Worm (Caenorhabditis elegans) whole organism, young adult: ENCODE measurements around the gene bus-17.

Experiments
- B0035.1 ChIP-seq: sonication (generic microtip); optimal IDR thresholded peaks from 2 replicates; lab custom pipeline; 2016; ENCODE audit warnings: missing genetic modification characterization, mild to moderate bottlenecking, missing compliant biosample characterization, missing genotype, missing genetic modification reagents
- B0336.3 ChIP-seq: fragments of 200-800 bp; sonication (Bioruptor generic); IDR thresholded peaks from 2 replicates; pipeline ENCODE4 v1.3.6; 2022; ENCODE audit warnings: missing genetic modification characterization, missing compliant biosample characterization
- F55B11.4 ChIP-seq: sonication (generic microtip); optimal IDR thresholded peaks from 2 replicates; lab custom pipeline; 2016; ENCODE audit warnings: missing compliant biosample characterization, missing genetic modification characterization, borderline replicate concordance; ENCODE audit not compliant: insufficient read depth
- T07F8.4 ChIP-seq: sonication (generic microtip); optimal IDR thresholded peaks from 2 replicates; lab custom pipeline; 2016; ENCODE audit warnings: mild to moderate bottlenecking, missing genetic modification characterization, moderate library complexity, missing compliant biosample characterization
- Y53G8AR.9 ChIP-seq: fragments of 200-800 bp; sonication (Bioruptor generic); conservative IDR thresholded peaks from 2 replicates; pipeline ENCODE4 v1.3.6; 2022; ENCODE audit warnings: missing genetic modification reagents, missing genetic modification characterization, missing compliant biosample characterization
- Y79H2A.3 ChIP-seq: fragments of 200-800 bp; sonication (Bioruptor generic); conservative IDR thresholded peaks from 2 replicates; pipeline ENCODE4 v1.3.6; 2022; ENCODE audit warnings: missing genetic modification reagents, missing genetic modification characterization, missing compliant biosample characterization
- akir-1 ChIP-seq: fragments of 200-800 bp; sonication (Bioruptor generic); optimal IDR thresholded peaks from 2 replicates; lab custom pipeline; 2018; ENCODE audit warnings: mild to moderate bottlenecking, missing genetic modification characterization, moderate library complexity, missing compliant biosample characterization
- bed-2 ChIP-seq: fragments of 200-800 bp; sonication (Bioruptor generic); IDR thresholded peaks from 2 replicates; pipeline ENCODE4 v1.3.6; 2022; ENCODE audit warnings: missing genetic modification reagents, missing genetic modification characterization, missing compliant biosample characterization
- ceh-100 ChIP-seq: fragments of 200-800 bp; sonication (Bioruptor generic); IDR thresholded peaks from 2 replicates; pipeline ENCODE4 v1.3.6; 2022; ENCODE audit warnings: missing genetic modification reagents, missing genetic modification characterization, missing compliant biosample characterization
- ceh-79 ChIP-seq: sonication (generic microtip); optimal IDR thresholded peaks from 2 replicates; lab custom pipeline; 2017; ENCODE audit warnings: mild to moderate bottlenecking, missing genetic modification characterization, missing compliant biosample characterization
- dox-1 ChIP-seq: fragments of 200-800 bp; sonication (Bioruptor generic); IDR thresholded peaks from 2 replicates; pipeline ENCODE4 v1.3.6; 2022; ENCODE audit warnings: missing genetic modification reagents, missing genetic modification characterization, missing compliant biosample characterization
- egrh-3 ChIP-seq: fragments of 200-800 bp; sonication (Bioruptor generic); IDR thresholded peaks from 2 replicates; pipeline ENCODE4 v1.3.6; 2022; ENCODE audit warnings: missing genetic modification reagents, missing genetic modification characterization, missing compliant biosample characterization
- ets-4 ChIP-seq: fragments of 200-800 bp; sonication (Bioruptor generic); optimal IDR thresholded peaks from 2 replicates; lab custom pipeline; 2018; ENCODE audit warnings: mild to moderate bottlenecking, missing genetic modification characterization, missing compliant biosample characterization
- fkh-3 ChIP-seq: sonication (generic microtip); optimal IDR thresholded peaks from 2 replicates; lab custom pipeline; 2016; ENCODE audit warnings: mild to moderate bottlenecking, missing genetic modification characterization, missing compliant biosample characterization
- let-526 ChIP-seq: fragments of 200-800 bp; sonication (Bioruptor generic); IDR thresholded peaks from 2 replicates; pipeline ENCODE4 v1.3.6; 2022; ENCODE audit warnings: missing genetic modification reagents, missing genetic modification characterization, missing compliant biosample characterization
- let-607 ChIP-seq, 2 experiments: fragments of 200-800 bp in 1 of 2; sonication (Bioruptor generic) in 1 of 2; sonication (generic microtip) in 1 of 2; optimal IDR thresholded peaks; 2 replicates each; lab custom pipeline; 2016 to 2018; ENCODE audit warnings: mild to moderate bottlenecking in 2 of 2, missing compliant biosample characterization in 2 of 2, missing genetic modification characterization in 2 of 2, moderate library complexity in 2 of 2, missing genotype in 1 of 2
- mel-28 ChIP-seq: sonication (generic microtip); optimal IDR thresholded peaks from 2 replicates; lab custom pipeline; 2016; ENCODE audit warnings: borderline replicate concordance, mild to moderate bottlenecking, missing genetic modification characterization, missing compliant biosample characterization
- nhr-80 ChIP-seq: sonication (generic microtip); optimal IDR thresholded peaks from 2 replicates; lab custom pipeline; 2016; ENCODE audit warnings: missing genetic modification characterization, missing compliant biosample characterization
- pha-4 ChIP-seq: fragments of 150-350 bp; sonication (generic microtip); optimal IDR thresholded peaks from 2 replicates; lab custom pipeline; 2014; ENCODE audit warnings: missing biosample characterization, missing genetic modification reagents, missing genetic modification characterization
- rec-8 ChIP-seq, 2 experiments: sonication (generic microtip); optimal IDR thresholded peaks; 2 replicates each; lab custom pipeline; 2016; ENCODE audit warnings: mild to moderate bottlenecking in 2 of 2, missing genetic modification characterization in 2 of 2, missing genetic modification reagents in 2 of 2, missing genotype in 2 of 2, missing biosample characterization in 1 of 2, missing compliant biosample characterization in 1 of 2, moderate library complexity in 1 of 2
- snpc-1.3 ChIP-seq: sonication (generic microtip); optimal IDR thresholded peaks from 2 replicates; lab custom pipeline; 2017; ENCODE audit warnings: missing genetic modification characterization, mild to moderate bottlenecking, missing compliant biosample characterization, antibody characterized with exemption, moderate library complexity, missing genotype, missing genetic modification reagents; ENCODE audit not compliant: insufficient read depth
- snpc-3.4 ChIP-seq: sonication (generic microtip); optimal IDR thresholded peaks from 2 replicates; lab custom pipeline; 2017; ENCODE audit warnings: missing genetic modification characterization, mild to moderate bottlenecking, missing compliant biosample characterization, antibody characterized with exemption, moderate library complexity, missing genotype, missing genetic modification reagents
- snpc-4 ChIP-seq, 5 experiments: fragments of 150-350 bp in 1 of 5; sonication (generic microtip) in 4 of 5; optimal IDR thresholded peaks; 2 replicates each; lab custom pipeline; 2014 to 2018; ENCODE audit warnings: missing genetic modification characterization in 5 of 5, missing biosample characterization in 3 of 5, antibody characterized with exemption in 2 of 5, mild to moderate bottlenecking in 2 of 5, missing compliant biosample characterization in 2 of 5, missing genotype in 2 of 5, moderate library complexity in 2 of 5, missing genetic modification reagents in 1 of 5
- tbp1 ChIP-seq: fragments of 200-800 bp; sonication (Bioruptor generic); optimal IDR thresholded peaks from 2 replicates; lab custom pipeline; 2018; ENCODE audit warnings: mild to moderate bottlenecking, missing genetic modification characterization, missing compliant biosample characterization
- tlf-1 ChIP-seq: fragments of 200-800 bp; sonication (Bioruptor generic); optimal IDR thresholded peaks from 2 replicates; lab custom pipeline; 2018; ENCODE audit warnings: mild to moderate bottlenecking, missing genetic modification characterization, missing compliant biosample characterization
- zfh-2 ChIP-seq: fragments of 200-800 bp; sonication (Bioruptor generic); conservative IDR thresholded peaks from 2 replicates; pipeline ENCODE4 v1.3.6; 2022; ENCODE audit warnings: missing genetic modification reagents, missing genetic modification characterization, missing compliant biosample characterization
- zim-3 ChIP-seq: sonication (generic microtip); optimal IDR thresholded peaks from 2 replicates; lab custom pipeline; 2017; ENCODE audit warnings: mild to moderate bottlenecking, missing genetic modification characterization, moderate library complexity, missing compliant biosample characterization
- ztf-25 ChIP-seq: fragments of 200-800 bp; sonication (Bioruptor generic); IDR thresholded peaks from 2 replicates; pipeline ENCODE4 v1.3.6; 2022; ENCODE audit warnings: missing genetic modification reagents, missing genetic modification characterization, missing compliant biosample characterization
- ztf-28 ChIP-seq: fragments of 200-800 bp; sonication (Bioruptor generic); IDR thresholded peaks from 2 replicates; pipeline ENCODE4 v1.3.6; 2022; ENCODE audit warnings: missing genetic modification reagents, missing genetic modification characterization, missing compliant biosample characterization

Gene bus-17

DNA sequence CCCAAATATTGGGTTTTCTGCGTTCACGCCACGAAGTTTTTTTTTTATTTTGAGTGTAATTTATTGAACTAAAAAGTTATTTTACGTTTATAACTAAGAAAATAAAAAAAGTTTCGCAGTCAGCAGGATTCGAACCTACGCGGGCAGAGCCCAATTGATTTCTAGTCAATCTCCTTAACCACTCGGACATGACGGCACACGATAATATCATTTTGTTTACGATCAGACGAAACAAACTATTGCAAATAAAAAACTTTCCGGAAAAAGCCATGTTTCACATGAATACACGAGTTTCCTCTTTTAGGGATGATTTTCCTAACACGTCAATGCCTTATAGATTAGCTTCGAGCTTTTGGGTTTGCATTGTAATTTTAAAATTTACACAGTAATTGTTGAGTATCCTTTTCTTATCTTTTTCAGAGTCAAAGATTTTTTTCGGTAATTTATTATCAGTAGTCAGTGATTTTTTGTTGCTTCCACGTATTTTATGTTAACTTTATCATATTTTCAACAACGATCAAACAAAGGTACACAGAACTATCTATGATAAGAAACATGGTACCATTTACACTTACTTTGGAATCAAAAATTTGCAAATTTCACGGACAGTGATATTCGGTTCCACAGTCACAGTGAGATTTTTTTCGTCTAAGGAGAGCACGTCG, 3.9 kb upstream of the bus-17 start (continued):
- TF ChIP-seq let-607 (tag; optimal IDR thresholded peaks at IDR 0.05; lab: Kevin White, UChicago) (no peak), let-526 (GFP tag; lab: Robert Waterston, UW) (no peak), ztf-25 (no peak), ets-4 (GFP tag; lab: Kevin White, UChicago) (no peak), B0336.3 (GFP tag; lab: Robert Waterston, UW) (no peak), akir-1 (GFP tag; lab: Kevin White, UChicago) (no peak), T07F8.4 (tag; lab: Kevin White, UChicago) (no peak), Y53G8AR.9 (no peak), snpc-3.4 (tag; lab: Kevin White, UChicago) (no peak), snpc-4 (GFP tag; optimal IDR thresholded peaks at IDR 0.05; lab: Kevin White, UChicago) (no peak), snpc-4 (tag; optimal IDR thresholded peaks at IDR 0.05; lab: Kevin White, UChicago) (peak in 1 of 4 experiments; percentile 65), tlf-1 (GFP tag; lab: Kevin White, UChicago) (no peak), nhr-80 (tag; lab: Kevin White, UChicago) (peak; percentile 5), tbp1 (GFP tag; lab: Kevin White, UChicago) (peak; percentile 83), ztf-28 (no peak), zim-3 (tag; lab: Kevin White, UChicago) (no peak), bed-2 (GFP tag; lab: Robert Waterston, UW) (no peak), pha-4 (tag; lab: Kevin White, UChicago) (no peak), mel-28 (tag; lab: Kevin White, UChicago) (no peak)

DNA sequence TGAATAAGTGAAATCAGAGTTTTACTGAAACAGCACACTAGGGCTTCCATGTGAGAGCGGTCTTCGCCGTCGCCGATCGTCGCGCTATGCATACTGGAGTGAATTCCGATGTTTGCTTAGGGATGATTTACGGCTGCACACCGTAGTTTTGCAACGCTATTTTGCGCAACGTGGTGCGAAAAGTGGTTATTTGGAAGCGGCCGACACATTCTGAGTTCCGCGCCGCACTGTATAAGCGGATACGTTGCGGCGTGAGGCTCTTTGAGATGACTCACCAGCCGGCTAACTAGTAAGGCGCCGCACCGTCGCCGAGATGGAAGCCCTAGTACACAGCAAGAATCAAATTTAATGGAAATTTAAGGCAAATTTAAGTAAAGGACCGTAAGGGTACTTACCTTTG, 2.4 kb upstream of the bus-17 start:
- no peak for TF ChIP-seq snpc-4 (GFP tag; optimal IDR thresholded peaks at IDR 0.05; lab: Kevin White, UChicago)
- peak in 2 of 4 experiments; percentile 54 to 79 for TF ChIP-seq snpc-4 (tag; optimal IDR thresholded peaks at IDR 0.05; lab: Kevin White, UChicago)
- TF ChIP-seq ceh-79 (tag; lab: Kevin White, UChicago) = no peak

DNA sequence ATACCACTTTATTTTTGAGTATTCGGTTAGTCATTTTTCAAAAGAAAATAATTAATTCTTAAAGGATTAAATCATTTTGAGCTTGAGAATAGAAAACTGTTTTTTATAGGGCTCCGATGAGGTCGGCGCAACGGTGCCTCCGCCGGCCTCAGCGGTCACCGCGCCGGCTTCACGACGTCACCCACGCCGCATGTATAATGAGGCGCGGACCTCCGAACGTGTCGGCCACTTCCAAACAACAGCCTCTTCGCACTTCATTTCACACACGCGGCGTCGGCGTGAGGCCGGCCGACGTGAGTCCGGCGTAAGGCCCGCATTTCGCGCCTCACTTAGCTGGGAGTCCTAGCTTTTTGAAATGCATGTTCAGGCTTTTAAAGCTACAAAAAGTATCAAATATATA, 707 bp upstream of the bus-17 start:
- no peak for TF ChIP-seq F55B11.4 (tag; lab: Kevin White, UChicago)
- peak; percentile 62; the same call in 1 of the 2 replicates for TF ChIP-seq egrh-3 (GFP tag; lab: Robert Waterston, UW)
- TF ChIP-seq zfh-2 (GFP tag; lab: Robert Waterston, UW) = no peak; the same call in 1 of the 2 replicates
- no peak for TF ChIP-seq snpc-4 (GFP tag; optimal IDR thresholded peaks at IDR 0.05; lab: Kevin White, UChicago)
- TF ChIP-seq snpc-4 (tag; optimal IDR thresholded peaks at IDR 0.05; lab: Kevin White, UChicago) = peak in 2 of 4 experiments; percentile 31 to 35

DNA sequence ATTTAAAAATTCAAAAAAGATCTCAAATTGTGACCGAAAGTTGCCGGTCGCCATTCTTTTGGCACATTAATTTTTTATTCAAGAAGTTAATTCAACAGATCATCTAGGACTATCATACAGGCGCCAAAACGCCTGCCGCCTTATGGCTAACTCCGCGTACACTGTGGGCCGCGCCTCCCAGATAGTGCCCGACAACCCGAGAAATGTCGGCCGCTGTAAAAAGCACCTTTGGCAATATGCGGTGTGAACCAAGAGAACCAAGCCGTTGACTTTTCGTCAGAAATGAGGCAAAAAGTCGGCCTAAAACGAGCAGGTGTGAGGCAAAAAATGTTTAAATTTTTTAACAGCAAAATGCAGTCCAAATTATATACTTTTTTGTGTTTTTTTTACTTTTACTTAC, 6.9 kb downstream of the bus-17 start:
- TF ChIP-seq akir-1 (GFP tag; lab: Kevin White, UChicago) (no peak), snpc-4 (GFP tag; optimal IDR thresholded peaks at IDR 0.05; lab: Kevin White, UChicago) (no peak), snpc-4 (tag; optimal IDR thresholded peaks at IDR 0.05; lab: Kevin White, UChicago) (peak in 2 of 4 experiments; percentile 53 to 69)

DNA sequence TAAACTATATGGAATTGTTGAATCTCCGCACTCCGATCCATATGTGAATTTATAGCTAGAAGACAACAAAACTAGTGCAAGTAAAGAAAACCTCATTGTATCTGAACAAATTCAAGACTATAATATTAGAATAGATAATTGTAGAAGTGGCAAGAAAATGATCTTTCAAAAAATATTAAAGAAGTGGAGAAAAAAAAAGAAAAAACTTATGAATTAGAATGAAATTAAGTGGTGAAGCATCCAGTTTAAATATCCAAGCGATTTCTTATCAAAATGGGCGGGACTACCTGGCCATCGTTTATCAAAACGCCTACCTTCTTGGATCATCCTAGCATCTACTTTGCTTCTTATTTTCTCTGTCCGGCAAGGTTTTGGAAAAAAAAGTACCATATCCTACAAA, 9.0 kb downstream of the bus-17 start, which contains the start of gene wrt-4:
Gene wrt-4 (minus strand): TSS at position 101 of the 400 bp plus-strand sequence.
- TF ChIP-seq dox-1 (GFP tag; lab: Robert Waterston, UW) (no peak), ceh-100 (no peak), snpc-1.3 (no peak), rec-8 (tag; optimal IDR thresholded peaks at IDR 0.05; lab: Kevin White, UChicago) (no peak), Y79H2A.3 (GFP tag; lab: Robert Waterston, UW) (no peak), fkh-3 (tag; lab: Kevin White, UChicago) (no peak), Y53G8AR.9 (no peak), B0035.1 (tag; lab: Kevin White, UChicago) (no peak)
